Worm (Caenorhabditis elegans) whole organism, L4/young adult: ENCODE measurements around the gene rpap-2.

ENCODE experiments used
- W03F9.2 ChIP-seq: fragments of 150-350 bp; optimal IDR thresholded peaks from 2 replicates; lab custom pipeline; 2014; ENCODE audit warnings: missing biosample characterization, missing genetic modification characterization
- dao-5 ChIP-seq: sonication (generic microtip); optimal IDR thresholded peaks from 2 replicates; lab custom pipeline; 2016; ENCODE audit warnings: missing genotype, missing genetic modification characterization, moderate library complexity, missing compliant biosample characterization
- him-1 ChIP-seq: sonication (generic microtip); optimal IDR thresholded peaks from 2 replicates; lab custom pipeline; 2016; ENCODE audit warnings: missing genotype, missing genetic modification reagents, missing genetic modification characterization, missing compliant biosample characterization

Gene rpap-2

DNA sequence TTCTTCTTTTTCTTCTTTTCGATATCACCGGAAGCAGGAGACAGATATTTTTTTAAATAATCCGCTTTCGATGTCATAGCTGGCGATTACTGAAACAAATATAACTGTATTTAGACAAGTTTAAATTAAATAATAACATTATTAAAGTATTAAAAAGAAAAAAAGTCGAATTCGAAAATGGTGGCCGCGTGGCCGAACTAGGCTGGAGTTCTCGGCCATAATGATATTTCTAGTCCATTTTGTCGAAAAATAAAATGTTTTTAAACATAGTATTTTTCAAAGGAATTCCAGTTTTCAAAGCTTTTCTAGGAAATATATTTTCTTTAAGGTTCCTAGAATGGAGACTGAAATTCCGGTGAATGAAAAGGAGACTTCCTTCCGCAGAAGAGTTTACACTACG, at the start of gene rpap-2, which contains the start of gene bud-13:
Gene rpap-2, plus strand, starts transcription at position 329 of the 400 bp plus-strand sequence.
Gene bud-13, minus strand, starts transcription at position 89 of the 400 bp plus-strand sequence.
- peak; percentile 36 for TF ChIP-seq W03F9.2 (tag; lab: Kevin White, UChicago)
- TF ChIP-seq dao-5 (tag; lab: Kevin White, UChicago): no peak

- no peak for TF ChIP-seq dao-5 (tag; lab: Kevin White, UChicago)
- TF ChIP-seq W03F9.2 (tag; lab: Kevin White, UChicago): no peak
- TF ChIP-seq him-1: no peak
These were observed 48.0 kb upstream of the rpap-2 start, which contains the start of gene ZK637.15 for ce11 chrIII:8919784-8920183. Gene ZK637.15 (plus strand): TSS chrIII:8920084.

ce11 chrIII:8922061-8922460, 45.7 kb upstream of the rpap-2 start:
- no peak for TF ChIP-seq him-1
- TF ChIP-seq dao-5 (tag; lab: Kevin White, UChicago): no peak
- TF ChIP-seq W03F9.2 (tag; lab: Kevin White, UChicago): no peak

- no peak for TF ChIP-seq dao-5 (tag; lab: Kevin White, UChicago)
- TF ChIP-seq him-1: no peak
These were observed 44.5 kb upstream of the rpap-2 start, which contains the start of gene glb-1 for ce11 chrIII:8923240-8923734. Gene glb-1 (minus strand): TSS chrIII:8923290.

DNA sequence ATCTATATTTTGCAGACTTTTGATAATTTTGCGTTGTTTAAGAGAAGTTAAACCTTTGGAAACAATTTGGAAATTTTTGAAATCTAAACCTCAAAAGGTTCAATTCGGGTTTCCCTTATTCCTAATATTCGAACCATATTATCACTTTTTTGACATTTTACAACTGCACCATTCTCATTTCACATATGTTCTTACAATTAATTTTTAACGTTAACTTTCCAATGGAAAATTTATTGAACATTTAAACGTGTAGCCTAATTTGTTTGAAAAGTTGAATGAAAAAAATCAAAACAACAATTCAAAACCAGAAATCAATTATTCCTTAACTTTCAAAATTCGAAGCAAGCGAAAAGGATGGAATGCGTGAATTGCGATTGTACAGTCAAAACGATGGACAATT, 43.8 kb upstream of the rpap-2 start, which contains the start of gene ZK637.12:
Gene ZK637.12, plus strand, starts transcription at position 301 of the 400 bp plus-strand sequence.
- no peak for TF ChIP-seq him-1
- no peak for TF ChIP-seq W03F9.2 (tag; lab: Kevin White, UChicago)
- no peak for TF ChIP-seq dao-5 (tag; lab: Kevin White, UChicago)

ce11 chrIII:8925539-8925938, 42.2 kb upstream of the rpap-2 start:
- TF ChIP-seq him-1 (no peak), dao-5 (tag; lab: Kevin White, UChicago) (no peak)

DNA sequence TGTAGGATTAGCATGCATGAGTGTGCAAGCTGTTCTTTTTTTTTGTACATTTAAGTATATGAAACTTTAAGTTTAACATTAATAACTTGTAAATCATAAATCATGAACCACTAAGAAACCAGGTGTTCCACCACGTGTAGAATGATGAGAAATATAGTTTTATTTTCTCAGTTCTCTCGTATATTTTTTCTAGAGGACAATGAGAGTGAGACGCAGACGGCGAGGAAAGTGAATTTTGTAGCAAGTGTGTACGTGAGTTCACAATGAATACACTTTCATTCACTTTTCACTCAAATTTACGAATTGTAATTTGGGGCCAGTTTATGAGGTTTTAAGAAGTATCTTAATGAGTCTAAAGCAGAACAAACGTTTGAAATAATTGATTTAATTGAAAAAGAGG, 41.3 kb upstream of the rpap-2 start:
- TF ChIP-seq W03F9.2 (tag; lab: Kevin White, UChicago) (no peak), him-1 (no peak), dao-5 (tag; lab: Kevin White, UChicago) (no peak)

DNA sequence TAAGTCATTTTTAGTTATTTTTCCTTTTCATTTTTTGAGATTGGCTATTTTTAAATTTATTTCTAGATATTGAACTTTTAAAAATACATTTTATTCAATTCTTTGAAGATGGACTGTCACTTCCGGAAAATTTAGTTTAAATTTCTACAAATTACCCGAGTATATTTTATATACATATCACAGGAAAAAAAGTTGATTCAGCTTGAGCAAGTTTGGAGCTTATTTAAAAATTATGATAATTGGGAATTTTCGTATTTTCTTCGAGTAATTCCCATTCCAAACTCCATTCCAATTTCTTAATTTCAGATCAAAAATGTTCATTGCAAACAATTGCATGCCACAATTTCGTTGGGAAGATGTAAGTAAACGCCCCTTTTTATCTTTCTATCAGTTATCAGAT, 38.0 kb upstream of the rpap-2 start, which contains the start of gene arrd-15:
Gene arrd-15, plus strand, starts transcription at position 301 of the 400 bp plus-strand sequence.
- TF ChIP-seq W03F9.2 (tag; lab: Kevin White, UChicago) (no peak), dao-5 (tag; lab: Kevin White, UChicago) (no peak), him-1 (no peak)

ce11 chrIII:8933696-8934095, 34.1 kb upstream of the rpap-2 start:
- TF ChIP-seq him-1 (no peak), W03F9.2 (tag; lab: Kevin White, UChicago) (no peak), dao-5 (tag; lab: Kevin White, UChicago) (no peak)

DNA sequence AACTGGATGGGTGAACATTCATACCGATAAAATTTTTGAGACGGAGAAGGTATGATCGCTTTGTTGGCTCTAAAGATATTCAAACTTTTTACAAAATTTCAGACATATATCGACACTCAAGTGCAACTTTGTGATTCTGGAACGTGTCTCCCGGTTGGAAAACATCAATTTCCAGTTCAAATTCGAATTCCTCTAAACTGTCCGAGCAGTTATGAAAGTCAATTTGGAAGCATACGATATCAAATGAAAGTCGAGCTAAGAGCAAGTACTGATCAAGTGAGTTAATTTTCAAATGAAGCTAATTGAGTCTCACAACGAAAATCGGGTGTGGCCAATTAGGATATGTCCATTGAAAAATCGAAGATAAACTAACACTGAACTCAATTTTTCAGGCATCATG, 33.4 kb upstream of the rpap-2 start:
- TF ChIP-seq him-1 (no peak), dao-5 (tag; lab: Kevin White, UChicago) (no peak), W03F9.2 (tag; lab: Kevin White, UChicago) (no peak)

DNA sequence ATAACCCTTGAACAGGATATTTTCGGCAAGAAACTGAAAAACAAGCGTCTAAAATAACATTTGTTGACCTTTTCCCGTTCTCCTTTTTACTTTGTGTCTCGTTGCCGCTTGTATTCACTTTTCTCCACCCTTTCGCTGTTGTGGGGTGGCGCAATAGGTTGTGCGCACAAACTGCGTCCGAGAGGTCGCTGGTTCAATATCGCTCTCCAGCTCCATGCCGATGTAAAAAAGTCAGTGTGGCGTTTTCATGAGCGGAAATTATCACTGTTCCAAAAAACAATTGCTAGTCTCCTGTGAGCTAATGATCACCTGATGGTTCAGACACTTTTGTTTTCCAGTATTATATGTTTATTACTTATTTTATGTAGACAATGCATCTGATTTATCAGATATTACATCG, 30.2 kb upstream of the rpap-2 start:
- TF ChIP-seq W03F9.2 (tag; lab: Kevin White, UChicago) (peak; percentile 31), dao-5 (tag; lab: Kevin White, UChicago) (peak; percentile 4), him-1 (peak; percentile 92)

- TF ChIP-seq W03F9.2 (tag; lab: Kevin White, UChicago) (no peak), dao-5 (tag; lab: Kevin White, UChicago) (no peak), him-1 (no peak)
These were observed 23.4 kb upstream of the rpap-2 start, which contains the start of gene dhrr-1 for ce11 chrIII:8944357-8944756. Gene dhrr-1 (plus strand): TSS chrIII:8944657.

ce11 chrIII:8946285-8946684, 21.5 kb upstream of the rpap-2 start:
- no peak for TF ChIP-seq him-1
- TF ChIP-seq W03F9.2 (tag; lab: Kevin White, UChicago): no peak
- no peak for TF ChIP-seq dao-5 (tag; lab: Kevin White, UChicago)

- TF ChIP-seq him-1 (no peak), W03F9.2 (tag; lab: Kevin White, UChicago) (no peak), dao-5 (tag; lab: Kevin White, UChicago) (no peak)
These were observed 18.6 kb upstream of the rpap-2 start for ce11 chrIII:8949147-8949546.

ce11 chrIII:8955536-8955935, 12.2 kb upstream of the rpap-2 start:
- TF ChIP-seq dao-5 (tag; lab: Kevin White, UChicago) (no peak), W03F9.2 (tag; lab: Kevin White, UChicago) (no peak), him-1 (no peak)
